Fruit fly (Drosophila melanogaster): ENCODE data around the gene CG10211.
A peak's percentile ranks its signal among the peaks of the same experiment; 100 is the strongest.

Gene CG10211

DNA sequence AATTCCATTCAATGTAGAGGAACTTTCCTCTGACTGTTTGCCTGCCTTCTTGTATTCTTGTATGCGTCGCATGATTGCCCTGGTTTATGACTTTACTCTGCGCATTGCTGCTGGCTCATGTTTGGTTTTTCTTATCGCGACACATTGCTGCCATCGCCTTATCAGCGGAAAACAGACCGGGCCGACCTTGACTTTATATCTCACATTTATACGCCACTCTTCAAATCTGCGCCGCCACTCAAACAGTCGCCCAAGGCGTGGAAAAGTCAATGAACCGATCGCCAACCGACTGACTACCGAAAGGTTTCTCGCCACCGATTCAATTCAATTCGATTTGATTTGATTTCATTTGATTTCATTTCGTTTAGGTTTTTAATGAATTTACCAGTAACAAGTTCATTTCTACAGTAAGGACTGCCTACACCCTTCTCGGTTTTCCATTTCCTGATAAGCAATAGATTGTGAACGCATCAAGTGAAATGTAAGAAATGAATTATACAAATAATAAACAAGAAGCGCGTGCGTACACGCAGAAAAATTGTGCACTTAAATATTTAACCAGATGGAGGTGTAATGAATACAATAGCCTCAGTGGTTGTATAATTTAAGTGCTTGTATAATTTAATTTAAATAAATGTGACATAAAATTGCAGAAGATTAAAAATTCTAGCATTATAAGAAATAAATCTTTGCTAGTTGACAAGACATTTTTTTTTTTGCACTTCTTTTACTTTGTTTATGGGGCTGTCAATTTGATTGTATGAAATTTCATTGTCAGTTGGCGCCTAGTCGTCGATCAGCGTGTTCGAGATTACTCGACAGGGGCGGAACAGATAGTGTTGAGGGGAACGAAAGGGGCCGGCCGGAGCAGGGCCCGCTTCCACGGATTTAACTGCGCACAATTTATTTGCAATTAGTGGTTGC lies 49.2 kb downstream of the CG10211 start (continued):
- peak; percentile 43 for TF ChIP-seq Smox (GFP tag; optimal IDR thresholded peaks at IDR 0.05)
- TF ChIP-seq pdm3 (GFP tag; optimal IDR thresholded peaks at IDR 0.05) = peak; percentile 49
- TF ChIP-seq cyc (GFP tag; optimal IDR thresholded peaks at IDR 0.05) = peak; percentile 21
- no peak for TF ChIP-seq CG9139 (GFP tag; optimal IDR thresholded peaks at IDR 0.05)
- TF ChIP-seq Ets21C (GFP tag; optimal IDR thresholded peaks at IDR 0.05) = no peak
- peak; percentile 36 for TF ChIP-seq achi (GFP tag; optimal IDR thresholded peaks at IDR 0.05)
- TF ChIP-seq Eip93F (GFP tag; optimal IDR thresholded peaks at IDR 0.05) = no peak
- TF ChIP-seq ss (GFP tag; optimal IDR thresholded peaks at IDR 0.05) = peak in 1 of 2 experiments; percentile 48
- TF ChIP-seq spab (GFP tag; optimal IDR thresholded peaks at IDR 0.05) = peak; percentile 16
- TF ChIP-seq Blimp-1 (GFP tag; optimal IDR thresholded peaks at IDR 0.05) = no peak
- no peak for TF ChIP-seq Sox15 (GFP tag; optimal IDR thresholded peaks at IDR 0.05)
- peak; percentile 1 for TF ChIP-seq CG31627 (GFP tag; optimal IDR thresholded peaks at IDR 0.05)
- TF ChIP-seq salr (GFP tag; optimal IDR thresholded peaks at IDR 0.05) = peak in 1 of 2 experiments; percentile 19
- peak; percentile 40 for TF ChIP-seq CG16779 (tag; optimal IDR thresholded peaks at IDR 0.05)
- peak; percentile 48 for TF ChIP-seq CG8632 (GFP tag; optimal IDR thresholded peaks at IDR 0.05)
- TF ChIP-seq CG6792 (GFP tag; optimal IDR thresholded peaks at IDR 0.05) = peak; percentile 61
- TF ChIP-seq CG34406 (GFP tag; optimal IDR thresholded peaks at IDR 0.05) = peak; percentile 53
- peak; percentile 78 for TF ChIP-seq CG11902 (GFP tag; optimal IDR thresholded peaks at IDR 0.05)
- peak; percentile 29 for TF ChIP-seq esn (GFP tag; optimal IDR thresholded peaks at IDR 0.05)
- no peak for TF ChIP-seq fd85E (GFP tag; optimal IDR thresholded peaks at IDR 0.05)
- TF ChIP-seq CG11294 (GFP tag; IDR thresholded peaks at IDR 0.05) = no peak
- TF ChIP-seq svp (GFP tag) = peak; percentile 72
- peak; percentile 43; the same call in 1 of the 2 replicates for TF ChIP-seq Gug (GFP tag; IDR thresholded peaks at IDR 0.05)
- no peak for TF ChIP-seq net (GFP tag; optimal IDR thresholded peaks at IDR 0.05)
- TF ChIP-seq Lpt (GFP tag; optimal IDR thresholded peaks at IDR 0.05) = no peak

DNA sequence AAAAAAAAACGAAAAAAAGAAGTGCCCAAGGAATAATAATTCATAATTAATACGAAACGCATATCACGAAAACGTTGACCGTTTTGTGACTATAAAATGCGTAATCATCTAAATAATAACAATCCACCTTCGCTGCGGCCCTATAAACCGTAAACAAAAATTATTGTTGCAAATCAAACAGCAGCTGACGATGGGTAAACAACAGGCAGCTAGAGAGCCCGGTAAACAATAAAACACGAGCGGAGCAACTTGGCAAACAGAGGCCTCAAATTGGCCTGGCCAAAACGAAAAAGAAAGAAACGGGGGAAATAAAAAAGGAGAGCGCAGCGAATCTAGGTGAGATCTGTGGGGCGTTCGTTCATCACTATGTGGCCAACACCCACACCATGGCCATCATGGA lies 50.3 kb downstream of the CG10211 start:
- TF ChIP-seq Ets21C (GFP tag; optimal IDR thresholded peaks at IDR 0.05) (no peak), CG11762 (GFP tag; optimal IDR thresholded peaks at IDR 0.05; ENCODE audit: insufficient read depth) (peak; percentile 1), Eip75B (GFP tag; optimal IDR thresholded peaks at IDR 0.05) (no peak), Eip78C (GFP tag) (peak; percentile 68), pdm3 (GFP tag; optimal IDR thresholded peaks at IDR 0.05) (peak; percentile 44), dac (GFP tag; optimal IDR thresholded peaks at IDR 0.05) (no peak), CG8632 (GFP tag; optimal IDR thresholded peaks at IDR 0.05) (peak; percentile 42), lz (GFP tag; optimal IDR thresholded peaks at IDR 0.05) (no peak), CG6276 (GFP tag; optimal IDR thresholded peaks at IDR 0.05) (peak; percentile 4), acj6 (GFP tag; optimal IDR thresholded peaks at IDR 0.05) (peak; percentile 2), esn (GFP tag; optimal IDR thresholded peaks at IDR 0.05) (peak; percentile 25), cyc (GFP tag; optimal IDR thresholded peaks at IDR 0.05) (no peak), Sox15 (GFP tag; optimal IDR thresholded peaks at IDR 0.05) (no peak), CG3919 (GFP tag; optimal IDR thresholded peaks at IDR 0.05) (peak; percentile 29), CG7368 (GFP tag; optimal IDR thresholded peaks at IDR 0.05) (peak; percentile 20), CG1621 (tag; optimal IDR thresholded peaks at IDR 0.05) (peak; percentile 13), CG6792 (GFP tag; optimal IDR thresholded peaks at IDR 0.05) (no peak), OdsH (GFP tag; optimal IDR thresholded peaks at IDR 0.05) (peak; percentile 5), fd85E (GFP tag; optimal IDR thresholded peaks at IDR 0.05) (no peak), CG16779 (tag; optimal IDR thresholded peaks at IDR 0.05) (no peak), CG8119 (GFP tag; IDR thresholded peaks at IDR 0.05) (peak; percentile 24; the same call in 1 of the 3 replicates), vri (GFP tag; optimal IDR thresholded peaks at IDR 0.05) (peak; percentile 55), fd59A (GFP tag; optimal IDR thresholded peaks at IDR 0.05) (no peak), CG32006 (GFP tag; optimal IDR thresholded peaks at IDR 0.05) (no peak), CG6163 (GFP tag; IDR thresholded peaks at IDR 0.05) (no peak; the same call in 2 of the 3 replicates), CG31627 (GFP tag; optimal IDR thresholded peaks at IDR 0.05) (no peak), CG6808 (GFP tag; optimal IDR thresholded peaks at IDR 0.05) (peak; percentile 40), Hr38 (GFP tag; optimal IDR thresholded peaks at IDR 0.05) (no peak), topi (GFP tag; optimal IDR thresholded peaks at IDR 0.05) (no peak), net (GFP tag; optimal IDR thresholded peaks at IDR 0.05) (peak; percentile 40), spab (GFP tag; optimal IDR thresholded peaks at IDR 0.05) (peak; percentile 34), Smox (GFP tag; optimal IDR thresholded peaks at IDR 0.05) (no peak), fkh (GFP tag; optimal IDR thresholded peaks at IDR 0.05) (peak; percentile 91), achi (GFP tag; optimal IDR thresholded peaks at IDR 0.05) (no peak), CG10631 (GFP tag; optimal IDR thresholded peaks at IDR 0.05) (peak; percentile 26), Hr4 (GFP tag; optimal IDR thresholded peaks at IDR 0.05) (no peak)

Measured in whole organism, prepupa.